Fruit fly (Drosophila melanogaster) whole organism, prepupa: Measurements from ENCODE around the gene SerRS.

Experiments
- Blimp-1 ChIP-seq: fragments of 200-800 bp; sonication (Bioruptor generic); optimal IDR thresholded peaks from 3 replicates; lab custom pipeline; 2017; ENCODE audit warnings: missing biosample characterization, missing genetic modification characterization, mild to moderate bottlenecking, moderate library complexity, missing genetic modification reagents
- CG10631 ChIP-seq: fragments of 200-800 bp; sonication (Bioruptor generic); optimal IDR thresholded peaks from 2 replicates; lab custom pipeline; 2016; ENCODE audit warnings: missing biosample characterization, missing genetic modification characterization
- CG10669 ChIP-seq: fragments of 200-800 bp; sonication (Bioruptor generic); optimal IDR thresholded peaks from 3 replicates; lab custom pipeline; 2018; ENCODE audit warnings: missing biosample characterization, mild to moderate bottlenecking, missing genetic modification characterization, moderate library complexity
- CG11902 ChIP-seq: fragments of 200-800 bp; sonication (Bioruptor generic); optimal IDR thresholded peaks from 3 replicates; lab custom pipeline; 2016; ENCODE audit warnings: missing biosample characterization, missing genetic modification characterization
- CG15336 ChIP-seq: fragments of 200-800 bp; sonication (Bioruptor generic); IDR thresholded peaks from 2 replicates; pipeline ENCODE4 v1.3.6; 2022; ENCODE audit warnings: missing biosample characterization, missing genetic modification characterization
- CG1621 ChIP-seq: fragments of 200-800 bp; sonication (Bioruptor generic); optimal IDR thresholded peaks from 3 replicates; lab custom pipeline; 2018; ENCODE audit warnings: missing biosample characterization, mild to moderate bottlenecking, missing genetic modification characterization
- CG16779 ChIP-seq: fragments of 200-800 bp; sonication (Bioruptor generic); optimal IDR thresholded peaks from 3 replicates; lab custom pipeline; 2017; ENCODE audit warnings: missing biosample characterization, mild to moderate bottlenecking, missing genetic modification characterization
- CG3032 ChIP-seq: fragments of 200-800 bp; optimal IDR thresholded peaks from 2 replicates; lab custom pipeline; 2019; ENCODE audit warnings: missing biosample characterization, mild to moderate bottlenecking, missing genetic modification characterization, moderate library complexity
- CG32006 ChIP-seq: fragments of 200-800 bp; sonication (Bioruptor generic); optimal IDR thresholded peaks from 3 replicates; lab custom pipeline; 2017; ENCODE audit warnings: missing biosample characterization, mild to moderate bottlenecking, missing genetic modification characterization
- CG34406 ChIP-seq: fragments of 200-800 bp; sonication (Bioruptor generic); optimal IDR thresholded peaks from 3 replicates; lab custom pipeline; 2016; ENCODE audit warnings: missing biosample characterization, missing genetic modification characterization
- CG3919 ChIP-seq: fragments of 200-800 bp; sonication (Bioruptor generic); optimal IDR thresholded peaks from 3 replicates; lab custom pipeline; 2016; ENCODE audit warnings: missing biosample characterization, missing genetic modification characterization
- CG6163 ChIP-seq: fragments of 200-800 bp; sonication (Bioruptor generic); IDR thresholded peaks from 3 replicates; pipeline ENCODE4 v1.3.6; 2022; ENCODE audit warnings: missing biosample characterization, missing genetic modification characterization
- CG6276 ChIP-seq: fragments of 200-800 bp; sonication (Bioruptor generic); optimal IDR thresholded peaks from 2 replicates; lab custom pipeline; 2017; ENCODE audit warnings: missing biosample characterization, mild to moderate bottlenecking, missing genetic modification characterization
- CG6792 ChIP-seq: fragments of 200-800 bp; sonication (Bioruptor generic); optimal IDR thresholded peaks from 3 replicates; lab custom pipeline; 2016; ENCODE audit warnings: missing biosample characterization, missing genetic modification characterization
- CG6808 ChIP-seq: fragments of 200-800 bp; sonication (Bioruptor generic); optimal IDR thresholded peaks from 3 replicates; lab custom pipeline; 2017; ENCODE audit warnings: missing biosample characterization, missing genetic modification characterization, mild to moderate bottlenecking, moderate library complexity, missing genetic modification reagents
- CG7368 ChIP-seq: fragments of 200-800 bp; sonication (Bioruptor generic); optimal IDR thresholded peaks from 3 replicates; lab custom pipeline; 2016; ENCODE audit warnings: missing biosample characterization, missing genetic modification characterization
- CG8119 ChIP-seq: fragments of 200-800 bp; sonication (Bioruptor generic); IDR thresholded peaks from 3 replicates; pipeline ENCODE4 v1.3.6; 2022; ENCODE audit warnings: missing biosample characterization, missing genetic modification characterization
- CG8319 ChIP-seq: fragments of 200-800 bp; sonication (Bioruptor generic); optimal IDR thresholded peaks from 3 replicates; lab custom pipeline; 2016; ENCODE audit warnings: missing biosample characterization, missing genetic modification characterization
- CG9139 ChIP-seq: fragments of 200-800 bp; sonication (Bioruptor generic); optimal IDR thresholded peaks from 3 replicates; lab custom pipeline; 2017; ENCODE audit warnings: missing biosample characterization, mild to moderate bottlenecking, missing genetic modification characterization
- Eip78C ChIP-seq: fragments of 200-800 bp; sonication (Bioruptor generic); peaks from one replicate; lab custom pipeline; 2016; ENCODE audit warnings: missing biosample characterization, missing genetic modification characterization
- Eip93F ChIP-seq: fragments of 200-800 bp; sonication (Bioruptor generic); optimal IDR thresholded peaks from 2 replicates; lab custom pipeline; 2016; ENCODE audit warnings: missing biosample characterization, mild to moderate bottlenecking, missing genetic modification characterization
- Ets96B ChIP-seq: fragments of 200-800 bp; optimal IDR thresholded peaks from 2 replicates; lab custom pipeline; 2019; ENCODE audit warnings: missing biosample characterization, mild to moderate bottlenecking, missing genetic modification characterization, moderate library complexity
- Hr38 ChIP-seq: sonication (Bioruptor generic); optimal IDR thresholded peaks from 2 replicates; lab custom pipeline; 2016; ENCODE audit warnings: missing biosample characterization, missing genetic modification characterization
- Hr39 ChIP-seq: fragments of 200-800 bp; sonication (Bioruptor generic); optimal IDR thresholded peaks from 2 replicates; lab custom pipeline; 2016; ENCODE audit warnings: missing biosample characterization, missing genetic modification characterization
- Hr4 ChIP-seq: fragments of 200-800 bp; sonication (Bioruptor generic); optimal IDR thresholded peaks from 3 replicates; lab custom pipeline; 2016; ENCODE audit warnings: missing biosample characterization, missing genetic modification characterization
- Lpt ChIP-seq: fragments of 200-800 bp; sonication (Bioruptor generic); optimal IDR thresholded peaks from 3 replicates; lab custom pipeline; 2016; ENCODE audit warnings: missing biosample characterization, missing genetic modification characterization
- Met ChIP-seq: fragments of 200-800 bp; sonication (Bioruptor generic); optimal IDR thresholded peaks from 3 replicates; lab custom pipeline; 2016; ENCODE audit warnings: missing biosample characterization, missing genetic modification characterization
- OdsH ChIP-seq: fragments of 200-800 bp; sonication (Bioruptor generic); optimal IDR thresholded peaks from 3 replicates; lab custom pipeline; 2016; ENCODE audit warnings: missing biosample characterization, missing genetic modification characterization
- Smox ChIP-seq: fragments of 200-800 bp; sonication (Bioruptor generic); optimal IDR thresholded peaks from 3 replicates; lab custom pipeline; 2016; ENCODE audit warnings: missing biosample characterization, missing genetic modification characterization
- Sox102F ChIP-seq: fragments of 200-800 bp; sonication (Bioruptor generic); optimal IDR thresholded peaks from 2 replicates; lab custom pipeline; 2016; ENCODE audit warnings: missing biosample characterization, mild to moderate bottlenecking, missing genetic modification characterization
- Sox15 ChIP-seq: fragments of 200-800 bp; sonication (Bioruptor generic); optimal IDR thresholded peaks from 3 replicates; lab custom pipeline; 2016; ENCODE audit warnings: missing biosample characterization, missing genetic modification characterization
- achi ChIP-seq: fragments of 200-800 bp; sonication (Bioruptor generic); optimal IDR thresholded peaks from 3 replicates; lab custom pipeline; 2016; ENCODE audit warnings: missing biosample characterization, missing genetic modification characterization
- acj6 ChIP-seq: fragments of 200-800 bp; sonication (Bioruptor generic); optimal IDR thresholded peaks from 3 replicates; lab custom pipeline; 2016; ENCODE audit warnings: missing biosample characterization, missing genetic modification characterization
- cyc ChIP-seq: fragments of 200-800 bp; sonication (Bioruptor generic); optimal IDR thresholded peaks from 3 replicates; lab custom pipeline; 2016; ENCODE audit warnings: missing biosample characterization, missing genetic modification characterization
- dac ChIP-seq: fragments of 200-800 bp; sonication (Bioruptor generic); optimal IDR thresholded peaks from 2 replicates; lab custom pipeline; 2017; ENCODE audit warnings: missing biosample characterization, mild to moderate bottlenecking, missing genetic modification characterization
- dsx ChIP-seq: fragments of 200-800 bp; optimal IDR thresholded peaks from 3 replicates; lab custom pipeline; 2019; ENCODE audit warnings: missing biosample characterization, mild to moderate bottlenecking, missing genetic modification characterization, moderate library complexity; ENCODE audit not compliant: poor library complexity, severe bottlenecking
- eg ChIP-seq: fragments of 200-800 bp; sonication (Bioruptor generic); IDR thresholded peaks from 3 replicates; pipeline ENCODE4 v1.3.6; 2022; ENCODE audit warnings: missing biosample characterization, missing genetic modification characterization
- fd59A ChIP-seq: fragments of 200-800 bp; sonication (Bioruptor generic); optimal IDR thresholded peaks from 2 replicates; lab custom pipeline; 2017; ENCODE audit warnings: missing biosample characterization, mild to moderate bottlenecking, missing genetic modification characterization, missing genetic modification reagents
- fd85E ChIP-seq: fragments of 200-800 bp; sonication (Bioruptor generic); optimal IDR thresholded peaks from 3 replicates; lab custom pipeline; 2016; ENCODE audit warnings: missing biosample characterization, missing genetic modification characterization
- fkh ChIP-seq: fragments of 200-800 bp; sonication (Bioruptor generic); optimal IDR thresholded peaks from 3 replicates; lab custom pipeline; 2017; ENCODE audit warnings: missing biosample characterization, mild to moderate bottlenecking, missing genetic modification characterization, moderate library complexity
- net ChIP-seq: fragments of 200-800 bp; sonication (Bioruptor generic); optimal IDR thresholded peaks from 3 replicates; lab custom pipeline; 2016; ENCODE audit warnings: missing biosample characterization, missing genetic modification characterization
- pdm3 ChIP-seq: fragments of 200-800 bp; sonication (Bioruptor generic); optimal IDR thresholded peaks from 3 replicates; lab custom pipeline; 2016; ENCODE audit warnings: missing biosample characterization, missing genetic modification characterization
- ss ChIP-seq, 2 experiments: fragments of 200-800 bp; sonication (Bioruptor generic); optimal IDR thresholded peaks; 2 replicates in 1 of 2; 3 replicates in 1 of 2; lab custom pipeline; 2017 to 2018; ENCODE audit warnings: mild to moderate bottlenecking in 2 of 2, missing biosample characterization in 2 of 2, missing genetic modification characterization in 2 of 2, moderate library complexity in 1 of 2
- svp ChIP-seq: fragments of 200-800 bp; sonication (Bioruptor generic); peaks from one replicate; lab custom pipeline; 2016; ENCODE audit warnings: missing biosample characterization, missing genetic modification characterization
- topi ChIP-seq: fragments of 200-800 bp; sonication (Bioruptor generic); optimal IDR thresholded peaks from 3 replicates; lab custom pipeline; 2016; ENCODE audit warnings: missing biosample characterization, missing genetic modification characterization
- vri ChIP-seq: fragments of 200-800 bp; sonication (Bioruptor generic); optimal IDR thresholded peaks from 3 replicates; lab custom pipeline; 2016; ENCODE audit warnings: missing biosample characterization, mild to moderate bottlenecking, missing genetic modification characterization

Gene SerRS

DNA sequence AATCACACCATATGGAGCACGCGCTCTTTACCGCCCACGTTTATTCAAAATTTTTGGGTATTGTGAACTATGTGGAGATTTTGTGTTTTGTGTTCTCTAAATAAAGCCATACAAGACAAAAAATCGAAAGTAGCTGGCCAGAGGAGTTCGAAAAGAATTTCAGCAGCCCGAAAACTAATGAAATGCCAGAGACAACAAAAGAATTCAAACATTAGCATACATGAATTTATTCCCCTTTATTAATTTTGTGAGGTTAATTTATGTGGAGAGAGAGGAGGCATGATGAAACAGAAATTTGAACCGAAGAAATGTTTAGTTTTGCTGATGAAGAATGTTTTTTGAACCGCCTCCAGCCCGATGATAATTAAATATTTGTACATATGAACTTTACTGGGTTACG is 31.0 kb downstream of the SerRS start:
- TF ChIP-seq Sox102F: no peak
- no peak for TF ChIP-seq CG11902 (GFP tag; lab: Kevin White, UChicago)
- no peak for TF ChIP-seq fkh
- TF ChIP-seq, all 60 proteins: peak for 0

DNA sequence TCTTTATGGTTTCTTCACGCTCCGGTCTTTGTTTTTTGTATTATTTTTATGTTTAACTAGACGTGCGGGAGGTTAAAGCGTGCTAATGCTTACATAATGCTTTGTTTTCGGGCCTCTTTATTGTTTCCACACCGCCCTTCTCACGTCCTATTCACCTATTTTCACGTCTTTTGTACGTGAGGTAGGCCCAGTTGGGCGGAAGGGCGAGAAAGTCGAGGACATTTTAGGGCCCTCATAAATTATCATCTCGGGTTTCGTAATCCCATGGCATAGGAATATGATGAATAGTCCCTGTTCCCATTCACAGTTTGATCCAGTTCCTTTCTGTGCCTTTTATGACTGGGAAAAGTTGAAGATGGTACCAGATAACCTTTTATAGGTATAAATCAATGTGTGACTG is 31.7 kb downstream of the SerRS start:
- TF ChIP-seq topi (GFP tag; lab: Kevin White, UChicago) (no peak), CG3919 (GFP tag; lab: Kevin White, UChicago) (no peak), achi (GFP tag; lab: Kevin White, UChicago) (no peak), Eip93F (GFP tag; lab: Kevin White, UChicago) (no peak), CG11902 (GFP tag; lab: Kevin White, UChicago) (no peak), Hr39 (GFP tag; lab: Kevin White, UChicago) (no peak), Met (GFP tag; lab: Kevin White, UChicago) (no peak)

DNA sequence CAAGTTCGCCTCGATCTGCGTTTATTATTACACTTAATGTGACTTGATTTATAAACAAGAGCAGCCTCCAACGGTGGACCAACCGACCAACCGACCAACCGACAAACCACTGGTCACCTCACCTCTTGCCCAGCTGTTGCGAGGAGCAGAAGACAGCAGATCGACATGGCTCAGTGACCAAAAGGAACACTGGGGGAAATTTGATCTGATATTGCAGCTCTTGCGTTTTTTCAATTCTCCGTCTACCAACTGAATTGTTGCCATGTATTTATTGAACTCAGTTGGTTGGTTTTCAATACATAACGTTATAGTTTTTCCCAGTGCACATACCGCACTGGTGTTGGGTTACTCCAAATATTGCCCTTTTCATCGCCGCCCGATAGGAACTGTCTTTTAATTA is 32.6 kb downstream of the SerRS start:
- TF ChIP-seq fd85E (GFP tag; lab: Kevin White, UChicago): no peak
- TF ChIP-seq fkh: no peak
- TF ChIP-seq eg (GFP tag; lab: Robert Waterston, UW): no peak
- no peak for TF ChIP-seq Lpt
- no peak for TF ChIP-seq Blimp-1 (GFP tag; lab: Kevin White, UChicago)
- TF ChIP-seq Hr38 (GFP tag; lab: Kevin White, UChicago): no peak
- TF ChIP-seq CG10631 (GFP tag; lab: Kevin White, UChicago): peak; percentile 52
- TF ChIP-seq CG16779 (tag; lab: Kevin White, UChicago): no peak
- TF ChIP-seq dsx: peak; percentile 41
- TF ChIP-seq topi (GFP tag; lab: Kevin White, UChicago): peak; percentile 29
- TF ChIP-seq Hr4: no peak
- peak; percentile 48 for TF ChIP-seq Ets96B
- TF ChIP-seq ss (GFP tag; optimal IDR thresholded peaks at IDR 0.05; lab: Kevin White, UChicago): peak; percentile 27 to 38
- TF ChIP-seq CG6163 (GFP tag; lab: Robert Waterston, UW): peak; percentile 66
- TF ChIP-seq svp (GFP tag; lab: Kevin White, UChicago): peak; percentile 84
- peak; percentile 40 for TF ChIP-seq acj6 (GFP tag; lab: Kevin White, UChicago)
- peak; percentile 27 for TF ChIP-seq net (GFP tag; lab: Kevin White, UChicago)
- TF ChIP-seq cyc: peak; percentile 49
- TF ChIP-seq CG3919 (GFP tag; lab: Kevin White, UChicago): peak; percentile 65
- TF ChIP-seq Eip78C (GFP tag; lab: Kevin White, UChicago): peak; percentile 83
- peak; percentile 22 for TF ChIP-seq CG10669 (GFP tag; lab: Kevin White, UChicago)
- no peak for TF ChIP-seq CG8119 (GFP tag; lab: Robert Waterston, UW)
- TF ChIP-seq CG11902 (GFP tag; lab: Kevin White, UChicago): peak; percentile 11
- no peak for TF ChIP-seq CG6276 (GFP tag; lab: Kevin White, UChicago)
- TF ChIP-seq achi (GFP tag; lab: Kevin White, UChicago): peak; percentile 19
- TF ChIP-seq Smox: peak; percentile 55
- no peak for TF ChIP-seq Eip93F (GFP tag; lab: Kevin White, UChicago)
- TF ChIP-seq CG1621 (tag; lab: Kevin White, UChicago): peak; percentile 15
- TF ChIP-seq CG3032 (tag; lab: Kevin White, UChicago): peak; percentile 22
- peak; percentile 52 for TF ChIP-seq Hr39 (GFP tag; lab: Kevin White, UChicago)
- peak; percentile 51 for TF ChIP-seq Sox102F
- TF ChIP-seq CG15336 (GFP tag; lab: Robert Waterston, UW): no peak
- TF ChIP-seq CG7368: peak; percentile 21
- TF ChIP-seq vri: peak; percentile 7
- peak; percentile 2 for TF ChIP-seq Sox15 (GFP tag; lab: Kevin White, UChicago)
- peak; percentile 58 for TF ChIP-seq CG34406 (GFP tag; lab: Kevin White, UChicago)
- peak; percentile 23 for TF ChIP-seq pdm3 (GFP tag; lab: Kevin White, UChicago)
- no peak for TF ChIP-seq CG8319 (GFP tag; lab: Kevin White, UChicago)
- peak; percentile 53 for TF ChIP-seq CG6792 (GFP tag; lab: Kevin White, UChicago)
- peak; percentile 37 for TF ChIP-seq fd59A
- peak; percentile 59 for TF ChIP-seq Met (GFP tag; lab: Kevin White, UChicago)
- TF ChIP-seq CG6808 (GFP tag; lab: Kevin White, UChicago): peak; percentile 60
- TF ChIP-seq CG9139 (GFP tag; lab: Kevin White, UChicago): peak; percentile 25
- peak; percentile 3 for TF ChIP-seq CG32006
- TF ChIP-seq OdsH (GFP tag; lab: Kevin White, UChicago): peak; percentile 36
- TF ChIP-seq dac (GFP tag; lab: Kevin White, UChicago): no peak
